Worm (Caenorhabditis elegans): ENCODE data around the gene ZC449.5.

Gene ZC449.5

ce11 chrX:5084495-5084894 lies 46.9 kb upstream of the ZC449.5 start, which contains the start of gene ets-5:
TSS of gene ets-5 (minus strand) at chrX:5084526.
- TF ChIP-seq nhr-25 (tag; optimal IDR thresholded peaks at IDR 0.05) (no peak), hmg-11 (tag; optimal IDR thresholded peaks at IDR 0.05) (no peak), zag-1 (tag; optimal IDR thresholded peaks at IDR 0.05) (no peak), ceh-28 (tag; optimal IDR thresholded peaks at IDR 0.05) (no peak), elt-2 (tag; optimal IDR thresholded peaks at IDR 0.05) (no peak), ceh-9 (tag; optimal IDR thresholded peaks at IDR 0.05) (no peak), R02D3.7 (tag; optimal IDR thresholded peaks at IDR 0.05) (no peak), pha-4 (tag; optimal IDR thresholded peaks at IDR 0.05) (no peak), egl-5 (tag; optimal IDR thresholded peaks at IDR 0.05) (no peak)

ce11 chrX:5084080-5084479 lies 46.5 kb upstream of the ZC449.5 start:
- no peak for TF ChIP-seq fos-1 (tag; optimal IDR thresholded peaks at IDR 0.05)

- TF ChIP-seq ama-1 (optimal IDR thresholded peaks at IDR 0.05) (no peak), nfya-1 (tag; optimal IDR thresholded peaks at IDR 0.05; ENCODE audit: insufficient read depth) (peak; percentile 31), nhr-25 (tag; optimal IDR thresholded peaks at IDR 0.05) (peak; percentile 32)
These were observed 41.7 kb upstream of the ZC449.5 start for ce11 chrX:5079297-5079696.

- TF ChIP-seq elt-1 (tag; optimal IDR thresholded peaks at IDR 0.05) (no peak), eor-1 (tag; optimal IDR thresholded peaks at IDR 0.05) (no peak), ama-1 (optimal IDR thresholded peaks at IDR 0.05) (peak; percentile 58), ceh-28 (tag; optimal IDR thresholded peaks at IDR 0.05) (no peak), pha-4 (tag; optimal IDR thresholded peaks at IDR 0.05) (peak; percentile 25), nhr-77 (tag; optimal IDR thresholded peaks at IDR 0.05) (no peak), nhr-25 (tag; optimal IDR thresholded peaks at IDR 0.05) (peak; percentile 68), daf-12 (tag; optimal IDR thresholded peaks at IDR 0.05) (no peak), elt-3 (tag; optimal IDR thresholded peaks at IDR 0.05) (no peak), nhr-23 (tag; optimal IDR thresholded peaks at IDR 0.05) (peak; percentile 59), pqm-1 (tag; optimal IDR thresholded peaks at IDR 0.05) (peak; percentile 64), hmg-11 (tag; optimal IDR thresholded peaks at IDR 0.05) (peak; percentile 21), sea-2 (GFP tag; optimal IDR thresholded peaks at IDR 0.05) (no peak), lsy-12 (tag; optimal IDR thresholded peaks at IDR 0.05) (peak; percentile 21), tbx-2 (tag; optimal IDR thresholded peaks at IDR 0.05) (peak; percentile 12), elt-2 (tag; optimal IDR thresholded peaks at IDR 0.05) (peak; percentile 89)
These were observed 40.2 kb upstream of the ZC449.5 start, which contains the start of gene cal-5 for ce11 chrX:5077696-5078343. TSS of gene cal-5 (minus strand) at chrX:5077961.

ce11 chrX:5075538-5075937 lies 38.0 kb upstream of the ZC449.5 start:
- no peak for TF ChIP-seq ztf-11 (tag; optimal IDR thresholded peaks at IDR 0.05)
- peak; percentile 58 for TF ChIP-seq nhr-25 (tag; optimal IDR thresholded peaks at IDR 0.05)

- no peak for TF ChIP-seq skn-1 (tag; optimal IDR thresholded peaks at IDR 0.05)
- TF ChIP-seq nhr-43 (tag; optimal IDR thresholded peaks at IDR 0.05; ENCODE audit: poor library complexity, severe bottlenecking): no peak
- TF ChIP-seq fkh-2 (tag; optimal IDR thresholded peaks at IDR 0.05): no peak
- TF ChIP-seq nhr-77 (tag; optimal IDR thresholded peaks at IDR 0.05): no peak
- TF ChIP-seq fos-1 (tag; optimal IDR thresholded peaks at IDR 0.05): no peak
- TF ChIP-seq lin-39 (tag; optimal IDR thresholded peaks at IDR 0.05): no peak
- TF ChIP-seq sea-2 (GFP tag; optimal IDR thresholded peaks at IDR 0.05): no peak
- TF ChIP-seq jun-1 (tag; optimal IDR thresholded peaks at IDR 0.05): no peak
- TF ChIP-seq unc-39 (tag; optimal IDR thresholded peaks at IDR 0.05): no peak
- TF ChIP-seq mml-1 (tag; optimal IDR thresholded peaks at IDR 0.05): no peak
- no peak for TF ChIP-seq pha-4 (tag; optimal IDR thresholded peaks at IDR 0.05)
- no peak for TF ChIP-seq ceh-9 (tag; optimal IDR thresholded peaks at IDR 0.05)
- no peak for TF ChIP-seq nfya-1 (tag; optimal IDR thresholded peaks at IDR 0.05; ENCODE audit: insufficient read depth)
- no peak for TF ChIP-seq zag-1 (tag; optimal IDR thresholded peaks at IDR 0.05)
- TF ChIP-seq nhr-11 (tag; optimal IDR thresholded peaks at IDR 0.05): no peak
- no peak for TF ChIP-seq tbx-2 (tag; optimal IDR thresholded peaks at IDR 0.05)
- no peak for TF ChIP-seq nhr-23 (tag; optimal IDR thresholded peaks at IDR 0.05)
- TF ChIP-seq snpc-4 (tag; optimal IDR thresholded peaks at IDR 0.05): no peak
- no peak for TF ChIP-seq eor-1 (tag; optimal IDR thresholded peaks at IDR 0.05)
- TF ChIP-seq egl-5 (tag; optimal IDR thresholded peaks at IDR 0.05): no peak
These were observed 36.3 kb upstream of the ZC449.5 start for ce11 chrX:5073895-5074294.

Data from whole organism, L3 larva.